Fruit fly (Drosophila melanogaster): ENCODE results near the gene ppk16.

The ppk16 gene

DNA sequence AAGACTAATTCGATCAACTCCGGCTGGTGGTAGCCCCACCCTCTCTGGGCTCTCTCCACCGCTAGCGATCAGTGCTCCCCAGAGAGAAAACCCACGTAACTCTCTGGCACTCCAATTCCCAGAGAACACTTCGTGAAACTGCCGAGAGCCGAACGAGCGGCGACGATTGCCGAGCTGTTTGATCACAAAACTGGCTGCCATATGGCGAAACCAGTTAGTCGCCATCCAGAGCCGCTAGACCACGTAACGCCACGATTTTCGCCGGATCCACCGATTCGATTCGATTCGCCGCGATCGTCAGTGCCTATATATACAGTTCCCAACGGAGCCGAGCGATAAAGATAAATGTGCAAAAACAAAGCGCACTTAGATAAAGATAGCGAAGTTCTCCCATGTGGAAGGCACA lies 7.3 kb upstream of the ppk16 start, which contains the start of gene IP3K1 (continued):
- TF ChIP-seq Optix (GFP tag; IDR thresholded peaks at IDR 0.05): no peak
- peak; percentile 91 to 96 for TF ChIP-seq Trl (optimal IDR thresholded peaks at IDR 0.05)
- peak; percentile 29 for TF ChIP-seq Trl (GFP tag; optimal IDR thresholded peaks at IDR 0.05)
- peak; percentile 16 for TF ChIP-seq CG2875 (GFP tag; optimal IDR thresholded peaks at IDR 0.05)
- peak; percentile 67 for TF ChIP-seq mirr (GFP tag; optimal IDR thresholded peaks at IDR 0.05)
- peak; percentile 55 for TF ChIP-seq CG15269 (tag; optimal IDR thresholded peaks at IDR 0.05)
- peak; percentile 56; the same call in 2 of the 4 replicates for TF ChIP-seq Dll (GFP tag; IDR thresholded peaks at IDR 0.05; ENCODE audit: partially characterized antibody)
- no peak for TF ChIP-seq Sox100B (GFP tag; optimal IDR thresholded peaks at IDR 0.05)
- TF ChIP-seq CG4820 (GFP tag; optimal IDR thresholded peaks at IDR 0.05): no peak
- TF ChIP-seq CG10147 (GFP tag; optimal IDR thresholded peaks at IDR 0.05): peak; percentile 20
- TF ChIP-seq GATAe (GFP tag; conservative IDR thresholded peaks at IDR 0.05): peak; percentile 37; the same call in 1 of the 2 replicates
- peak; percentile 24 for TF ChIP-seq Antp (GFP tag; optimal IDR thresholded peaks at IDR 0.05)
- no peak for TF ChIP-seq prd (optimal IDR thresholded peaks at IDR 0.05)
- no peak for TF ChIP-seq prd (GFP tag; IDR thresholded peaks at IDR 0.05)
- no peak for TF ChIP-seq ATbp (GFP tag; optimal IDR thresholded peaks at IDR 0.05)
- TF ChIP-seq Hey (tag; optimal IDR thresholded peaks at IDR 0.05): no peak
- peak; percentile 52 for TF ChIP-seq nau (GFP tag; optimal IDR thresholded peaks at IDR 0.05)
- TF ChIP-seq CG10431 (GFP tag; optimal IDR thresholded peaks at IDR 0.05): no peak
- no peak for TF ChIP-seq CG1603 (tag; optimal IDR thresholded peaks at IDR 0.05)
- TF ChIP-seq CG33213 (GFP tag; optimal IDR thresholded peaks at IDR 0.05): no peak
- TF ChIP-seq CG11398 (GFP tag; optimal IDR thresholded peaks at IDR 0.05): peak; percentile 36
- peak; percentile 65 for TF ChIP-seq ftz-f1 (GFP tag; optimal IDR thresholded peaks at IDR 0.05)
- TF ChIP-seq gcm2 (GFP tag; optimal IDR thresholded peaks at IDR 0.05): no peak
- peak; percentile 24 for TF ChIP-seq wek (GFP tag; optimal IDR thresholded peaks at IDR 0.05)
- no peak for TF ChIP-seq CG43689 (GFP tag; IDR thresholded peaks at IDR 0.05)
- no peak for TF ChIP-seq Doc3 (GFP tag; IDR thresholded peaks at IDR 0.05; ENCODE audit: partially characterized antibody)
- no peak for TF ChIP-seq C15 (GFP tag; IDR thresholded peaks at IDR 0.05)
- peak; percentile 40 for TF ChIP-seq grau (tag; optimal IDR thresholded peaks at IDR 0.05)
- no peak for TF ChIP-seq CkIIα-i1 (GFP tag; IDR thresholded peaks at IDR 0.05)
- peak; percentile 92 for TF ChIP-seq CG13894 (tag; optimal IDR thresholded peaks at IDR 0.05)
- TF ChIP-seq CG2116 (GFP tag; optimal IDR thresholded peaks at IDR 0.05): no peak
- no peak for TF ChIP-seq Nf-YB (GFP tag; optimal IDR thresholded peaks at IDR 0.05)
- 0 out of 2 replicates have a peak, but pooled peaks have one; percentile 7 for TF ChIP-seq Ptx1 (GFP tag; IDR thresholded peaks at IDR 0.05)
- 0 out of 2 replicates have a peak, but pooled peaks have one; percentile 15 for TF ChIP-seq sens-2 (GFP tag; IDR thresholded peaks at IDR 0.05)
- no peak for TF ChIP-seq Lpt (GFP tag; optimal IDR thresholded peaks at IDR 0.05)
- peak; percentile 25 for TF ChIP-seq CG12299 (tag; optimal IDR thresholded peaks at IDR 0.05)
- no peak for TF ChIP-seq gem (tag; optimal IDR thresholded peaks at IDR 0.05)
- no peak for TF ChIP-seq CG30020 (tag; optimal IDR thresholded peaks at IDR 0.05)
- no peak for TF ChIP-seq CG17361 (GFP tag; IDR thresholded peaks at IDR 0.05)
- no peak for TF ChIP-seq pita (GFP tag; optimal IDR thresholded peaks at IDR 0.05)
- no peak for TF ChIP-seq pho (GFP tag; optimal IDR thresholded peaks at IDR 0.05)
- TF ChIP-seq Dbx (GFP tag; IDR thresholded peaks at IDR 0.05): peak; percentile 75; the same call in 2 of the 3 replicates
- peak; percentile 53 for TF ChIP-seq HmgD (GFP tag; optimal IDR thresholded peaks at IDR 0.05)
- TF ChIP-seq CG2199 (GFP tag; IDR thresholded peaks at IDR 0.05): 0 out of 3 replicates have a peak, but pooled peaks have one; percentile 70
- no peak for TF ChIP-seq ab (GFP tag; optimal IDR thresholded peaks at IDR 0.05)
- TF ChIP-seq sc (optimal IDR thresholded peaks at IDR 0.05): no peak
- no peak for TF ChIP-seq sc (GFP tag; optimal IDR thresholded peaks at IDR 0.05)
- TF ChIP-seq CG12769 (tag; optimal IDR thresholded peaks at IDR 0.05): peak; percentile 99
- TF ChIP-seq shn (GFP tag; optimal IDR thresholded peaks at IDR 0.05): no peak
- TF ChIP-seq Elba2 (GFP tag; optimal IDR thresholded peaks at IDR 0.05): no peak
- TF ChIP-seq ato (GFP tag; IDR thresholded peaks at IDR 0.05; ENCODE audit: partially characterized antibody): peak; percentile 80
- no peak for TF ChIP-seq CG6689 (GFP tag; IDR thresholded peaks at IDR 0.05)
